Worm (Caenorhabditis elegans) whole organism, mixed stage, embryonic: ENCODE results near the gene rskd-1.

Experiments
- flh-1 ChIP-seq: fragments of 200-800 bp; sonication (Bioruptor generic); optimal IDR thresholded peaks from 2 replicates; lab custom pipeline; 2018; ENCODE audit warnings: mild to moderate bottlenecking, missing genetic modification characterization, moderate library complexity, missing compliant biosample characterization
- ham-2 ChIP-seq: fragments of 200-800 bp; sonication (Bioruptor generic); optimal IDR thresholded peaks from 2 replicates; lab custom pipeline; 2018; ENCODE audit warnings: mild to moderate bottlenecking, missing genetic modification characterization, missing compliant biosample characterization
- mep-1 ChIP-seq: fragments of 150-350 bp; optimal IDR thresholded peaks from 2 replicates; lab custom pipeline; 2017; ENCODE audit warnings: missing biosample characterization, missing genetic modification reagents, missing genetic modification characterization, inconsistent platforms
- mls-2 ChIP-seq: sonication (generic microtip); optimal IDR thresholded peaks from 2 replicates; lab custom pipeline; 2016; ENCODE audit warnings: mild to moderate bottlenecking, missing genetic modification characterization, moderate library complexity, missing compliant biosample characterization
- nhr-12 ChIP-seq: fragments of 150-350 bp; optimal IDR thresholded peaks from 2 replicates; lab custom pipeline; 2014; ENCODE audit warnings: missing biosample characterization, missing genetic modification characterization
- nhr-28 ChIP-seq: fragments of 150-350 bp; optimal IDR thresholded peaks from 2 replicates; lab custom pipeline; 2014; ENCODE audit warnings: missing biosample characterization, missing genetic modification characterization
- snpc-4 ChIP-seq: fragments of 150-350 bp; optimal IDR thresholded peaks from 2 replicates; lab custom pipeline; 2014; ENCODE audit warnings: missing biosample characterization, missing genetic modification characterization
- sptf-1 ChIP-seq: sonication (generic microtip); optimal IDR thresholded peaks from 2 replicates; lab custom pipeline; 2017; ENCODE audit warnings: mild to moderate bottlenecking, missing genetic modification characterization, moderate library complexity, missing compliant biosample characterization
- tbx-8 ChIP-seq: fragments of 200-800 bp; sonication (Bioruptor generic); optimal IDR thresholded peaks from 2 replicates; lab custom pipeline; 2018; ENCODE audit warnings: mild to moderate bottlenecking, missing genetic modification characterization, moderate library complexity, missing compliant biosample characterization
- zip-8 ChIP-seq: fragments of 150-350 bp; optimal IDR thresholded peaks from 2 replicates; lab custom pipeline; 2014; ENCODE audit warnings: missing biosample characterization, missing genetic modification characterization
- ztf-11 ChIP-seq: fragments of 150-350 bp; optimal IDR thresholded peaks from 2 replicates; lab custom pipeline; 2014; ENCODE audit warnings: missing biosample characterization, missing genetic modification characterization

- no peak for TF ChIP-seq nhr-12 (tag; lab: Kevin White, UChicago)
- TF ChIP-seq flh-1 (GFP tag; lab: Kevin White, UChicago): no peak
- TF ChIP-seq nhr-28 (tag; lab: Kevin White, UChicago): no peak
- TF ChIP-seq mep-1: no peak
- TF ChIP-seq ztf-11 (tag; lab: Kevin White, UChicago): no peak
- TF ChIP-seq tbx-8 (GFP tag; lab: Kevin White, UChicago): no peak
- TF ChIP-seq mls-2 (tag; lab: Kevin White, UChicago): no peak
- no peak for TF ChIP-seq zip-8 (tag; lab: Kevin White, UChicago)
- TF ChIP-seq ham-2 (GFP tag; lab: Kevin White, UChicago): no peak
- no peak for TF ChIP-seq sptf-1 (tag; lab: Kevin White, UChicago)
- TF ChIP-seq snpc-4: no peak
Observed at ce11 chrV:12316076-12316475, 27.7 kb upstream of the rskd-1 start.
